Fruit fly (Drosophila melanogaster): Measurements from ENCODE around the gene Ravus.

- TF ChIP-seq sage (GFP tag; optimal IDR thresholded peaks at IDR 0.05) (no peak), fru (GFP tag; optimal IDR thresholded peaks at IDR 0.05) (no peak), tai (GFP tag; optimal IDR thresholded peaks at IDR 0.05) (no peak), usp (GFP tag; optimal IDR thresholded peaks at IDR 0.05) (no peak), N (GFP tag; optimal IDR thresholded peaks at IDR 0.05) (no peak), Hr78 (GFP tag; optimal IDR thresholded peaks at IDR 0.05) (no peak), br (GFP tag; optimal IDR thresholded peaks at IDR 0.05) (no peak), rgr (GFP tag; optimal IDR thresholded peaks at IDR 0.05) (no peak)
Observed at dm6 chr3R:13279419-13279818, 15.6 kb upstream of the Ravus start, which contains the start of gene CG8630.
